Worm (Caenorhabditis elegans) whole organism, L2 larva: Measurements from ENCODE around the gene ddn-2.

Source experiments
- mbf-1 ChIP-seq: sonication (generic microtip); optimal IDR thresholded peaks from 2 replicates; lab custom pipeline; 2017; ENCODE audit warnings: missing biosample characterization, missing genetic modification characterization
- nhr-237 ChIP-seq: fragments of 150-350 bp; optimal IDR thresholded peaks from 2 replicates; lab custom pipeline; 2014; ENCODE audit warnings: missing biosample characterization, missing genetic modification characterization
- skn-1 ChIP-seq: sonication (generic microtip); optimal IDR thresholded peaks from 2 replicates; lab custom pipeline; 2017; ENCODE audit warnings: missing biosample characterization, missing genetic modification characterization

DNA sequence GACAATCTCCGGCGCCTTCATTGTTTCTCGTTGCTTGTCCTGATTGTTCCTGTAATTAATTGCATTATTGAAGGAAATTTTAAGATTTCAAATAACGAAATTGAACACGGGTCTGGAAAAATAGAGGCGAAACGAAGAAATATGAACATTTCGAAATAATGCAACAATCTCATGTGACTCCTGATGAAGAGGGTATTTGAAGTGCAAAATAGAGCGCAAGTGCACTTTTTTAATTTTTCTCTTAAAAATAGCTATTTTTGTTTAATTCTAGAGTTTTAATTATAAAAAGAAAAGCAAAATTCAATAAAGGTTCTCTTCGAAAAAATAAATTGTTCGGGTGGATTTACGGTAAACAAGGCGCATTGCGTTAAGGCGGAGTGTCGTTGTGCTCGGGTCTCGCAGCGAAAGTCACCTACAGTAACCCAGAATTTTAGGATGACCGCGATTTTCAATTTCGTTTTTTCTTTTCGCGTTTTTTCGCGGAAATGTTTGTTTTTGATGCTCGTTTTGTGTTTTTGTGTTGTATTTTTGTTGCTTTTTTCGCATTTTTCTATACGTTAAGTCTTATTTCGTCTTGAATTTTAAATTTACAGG lies 10.2 kb downstream of the ddn-2 start, which contains the start of the genes F58G1.2 and wago-4:
- TF ChIP-seq nhr-237 (tag; lab: Kevin White, UChicago) = no peak
- TF ChIP-seq skn-1 (tag; lab: Kevin White, UChicago) = no peak
- TF ChIP-seq mbf-1 (tag; lab: Kevin White, UChicago) = no peak
